Fruit fly (Drosophila melanogaster) whole organism, embryonic: Measurements from ENCODE around the gene CG42323.

Experiments used
- Atf-2 ChIP-seq: fragments of 200-800 bp; sonication (Bioruptor generic); optimal IDR thresholded peaks from 2 replicates; lab custom pipeline; 2016; ENCODE audit warnings: missing biosample characterization, missing genetic modification characterization
- Bdp1 ChIP-seq: fragments of 200-800 bp; sonication (Bioruptor generic); optimal IDR thresholded peaks from 3 replicates; lab custom pipeline; 2016; ENCODE audit warnings: missing biosample characterization, missing genetic modification characterization
- CG10431 ChIP-seq: fragments of 200-800 bp; sonication (Bioruptor generic); optimal IDR thresholded peaks from 3 replicates; lab custom pipeline; 2018; ENCODE audit warnings: missing biosample characterization, mild to moderate bottlenecking, missing genetic modification characterization
- CG12219 ChIP-seq: fragments of 200-800 bp; sonication (Bioruptor generic); optimal IDR thresholded peaks from 3 replicates; lab custom pipeline; 2018; ENCODE audit warnings: missing biosample characterization, mild to moderate bottlenecking, missing genetic modification characterization
- CG12942 ChIP-seq: fragments of 200-800 bp; sonication (Bioruptor generic); optimal IDR thresholded peaks from 3 replicates; lab custom pipeline; 2016; ENCODE audit warnings: missing biosample characterization, missing genetic modification characterization
- CG14667 ChIP-seq: fragments of 200-800 bp; sonication (Bioruptor generic); IDR thresholded peaks from 2 replicates; pipeline ENCODE4 v1.3.6; 2022; ENCODE audit warnings: missing biosample characterization, missing genetic modification characterization
- CG1603 ChIP-seq: fragments of 200-800 bp; sonication (Bioruptor generic); optimal IDR thresholded peaks from 2 replicates; lab custom pipeline; 2019; ENCODE audit warnings: missing biosample characterization, mild to moderate bottlenecking, missing genetic modification characterization, moderate library complexity
- CG16815 ChIP-seq: fragments of 200-800 bp; sonication (Bioruptor generic); optimal IDR thresholded peaks from 3 replicates; lab custom pipeline; 2017; ENCODE audit warnings: missing biosample characterization, mild to moderate bottlenecking, missing genetic modification characterization
- CG17361 ChIP-seq: fragments of 200-800 bp; sonication (Bioruptor generic); IDR thresholded peaks from 3 replicates; pipeline ENCODE4 v1.3.6; 2022; ENCODE audit warnings: missing biosample characterization, missing genetic modification characterization
- CG2120 ChIP-seq: fragments of 200-800 bp; sonication (Bioruptor generic); optimal IDR thresholded peaks from 3 replicates; lab custom pipeline; 2016; ENCODE audit warnings: missing biosample characterization, missing genetic modification characterization
- CG2199 ChIP-seq: fragments of 200-800 bp; sonication (Bioruptor generic); IDR thresholded peaks from 3 replicates; pipeline ENCODE4 v1.3.6; 2022; ENCODE audit warnings: missing biosample characterization, missing genetic modification characterization
- CG2712 ChIP-seq: fragments of 200-800 bp; optimal IDR thresholded peaks from 3 replicates; lab custom pipeline; 2019; ENCODE audit warnings: missing biosample characterization, mild to moderate bottlenecking, missing genetic modification characterization, moderate library complexity
- CG32767 ChIP-seq: fragments of 200-800 bp; sonication (Bioruptor generic); IDR thresholded peaks from 2 replicates; pipeline ENCODE4 v1.3.6; 2022; ENCODE audit warnings: missing biosample characterization, missing genetic modification characterization
- CG3281 ChIP-seq: fragments of 200-800 bp; sonication (Bioruptor generic); optimal IDR thresholded peaks from 3 replicates; lab custom pipeline; 2017; ENCODE audit warnings: missing biosample characterization, mild to moderate bottlenecking, missing genetic modification characterization
- CG33213 ChIP-seq: fragments of 200-800 bp; sonication (Bioruptor generic); optimal IDR thresholded peaks from 3 replicates; lab custom pipeline; 2016; ENCODE audit warnings: missing biosample characterization, missing genetic modification characterization
- CG34422 ChIP-seq: fragments of 200-800 bp; sonication (Bioruptor generic); IDR thresholded peaks from 3 replicates; pipeline ENCODE4 v1.3.6; 2022; ENCODE audit warnings: missing biosample characterization, missing genetic modification characterization
- CG5180 ChIP-seq: fragments of 200-800 bp; sonication (Bioruptor generic); optimal IDR thresholded peaks from 3 replicates; lab custom pipeline; 2017; ENCODE audit warnings: missing biosample characterization, missing genetic modification characterization, mild to moderate bottlenecking, moderate library complexity, missing genetic modification reagents
- CG6254 ChIP-seq: fragments of 200-800 bp; sonication (Bioruptor generic); optimal IDR thresholded peaks from 3 replicates; lab custom pipeline; 2017; ENCODE audit warnings: mild to moderate bottlenecking, missing biosample characterization, missing genetic modification reagents, missing genetic modification characterization
- CG8388 ChIP-seq: fragments of 200-800 bp; sonication (Bioruptor generic); optimal IDR thresholded peaks from 2 replicates; lab custom pipeline; 2019; ENCODE audit warnings: missing biosample characterization, mild to moderate bottlenecking, missing genetic modification characterization, moderate library complexity
- CkIIα-i1 ChIP-seq: fragments of 200-800 bp; sonication (Bioruptor generic); IDR thresholded peaks from 2 replicates; pipeline ENCODE4 v1.3.6; 2022; ENCODE audit warnings: missing biosample characterization, missing genetic modification characterization
- CoRest ChIP-seq: fragments of 200-800 bp; sonication (Bioruptor generic); optimal IDR thresholded peaks from 3 replicates; lab custom pipeline; 2018; ENCODE audit warnings: missing biosample characterization, mild to moderate bottlenecking, missing genetic modification characterization, moderate library complexity
- D19A ChIP-seq: fragments of 200-800 bp; optimal IDR thresholded peaks from 3 replicates; lab custom pipeline; 2019; ENCODE audit warnings: missing biosample characterization, mild to moderate bottlenecking, missing genetic modification characterization, moderate library complexity
- Dad ChIP-seq: fragments of 200-800 bp; sonication (Bioruptor generic); optimal IDR thresholded peaks from 3 replicates; lab custom pipeline; 2016; ENCODE audit warnings: missing biosample characterization, missing genetic modification characterization
- Dll ChIP-seq: fragments of 200-800 bp; sonication (Bioruptor generic); IDR thresholded peaks from 4 replicates; pipeline ENCODE4 v1.3.6; 2022; ENCODE audit warnings: missing biosample characterization, missing genetic modification characterization; ENCODE audit not compliant: partially characterized antibody
- E2f1 ChIP-seq: fragments of 200-800 bp; sonication (Bioruptor generic); IDR thresholded peaks from 2 replicates; pipeline ENCODE4 v1.3.6; 2022; ENCODE audit warnings: missing biosample characterization, missing genetic modification characterization
- Fer1 ChIP-seq: fragments of 200-800 bp; sonication (Bioruptor generic); optimal IDR thresholded peaks from 2 replicates; lab custom pipeline; 2017; ENCODE audit warnings: missing biosample characterization, mild to moderate bottlenecking, missing genetic modification characterization
- H2.0 ChIP-seq: fragments of 200-800 bp; sonication (Bioruptor generic); IDR thresholded peaks from 2 replicates; pipeline ENCODE4 v1.3.6; 2022; ENCODE audit warnings: missing biosample characterization, missing genetic modification characterization
- HHEX ChIP-seq: fragments of 200-800 bp; sonication (Bioruptor generic); optimal IDR thresholded peaks from 3 replicates; lab custom pipeline; 2017; ENCODE audit warnings: missing biosample characterization, mild to moderate bottlenecking, missing genetic modification characterization, missing genetic modification reagents
- Hmr ChIP-seq: fragments of 200-800 bp; sonication (Bioruptor generic); optimal IDR thresholded peaks from 3 replicates; lab custom pipeline; 2017; ENCODE audit warnings: mild to moderate bottlenecking, missing biosample characterization, missing genetic modification reagents, missing genetic modification characterization
- Hr3 ChIP-seq: fragments of 200-800 bp; sonication (Bioruptor generic); optimal IDR thresholded peaks from 3 replicates; lab custom pipeline; 2016; ENCODE audit warnings: missing biosample characterization, missing genetic modification characterization
- Trl ChIP-seq, 3 experiments: fragments of >200 bp in 2 of 3; fragments of 200-800 bp in 1 of 3; sonication (Bioruptor generic) in 1 of 3; optimal IDR thresholded peaks; 2 replicates in 1 of 3; 3 replicates in 2 of 3; lab custom pipeline; 2016 to 2017; ENCODE audit warnings: missing biosample characterization in 1 of 3, missing genetic modification characterization in 1 of 3
- ab ChIP-seq: fragments of 200-800 bp; sonication (Bioruptor generic); optimal IDR thresholded peaks from 2 replicates; lab custom pipeline; 2016; ENCODE audit warnings: missing biosample characterization, missing genetic modification characterization
- abd-A ChIP-seq: fragments of 200-800 bp; sonication (Bioruptor generic); optimal IDR thresholded peaks from 3 replicates; lab custom pipeline; 2019; ENCODE audit warnings: missing biosample characterization, mild to moderate bottlenecking, missing genetic modification characterization, moderate library complexity
- ap ChIP-seq: fragments of 200-800 bp; sonication (Bioruptor generic); IDR thresholded peaks from 2 replicates; pipeline ENCODE4 v1.3.6; 2022; ENCODE audit warnings: missing biosample characterization, missing genetic modification characterization
- ase ChIP-seq: fragments of 200-800 bp; sonication (Bioruptor generic); IDR thresholded peaks from 3 replicates; pipeline ENCODE4 v1.3.6; 2022; ENCODE audit warnings: missing biosample characterization, missing genetic modification characterization
- chn ChIP-seq: fragments of 200-800 bp; sonication (Bioruptor generic); optimal IDR thresholded peaks from 2 replicates; lab custom pipeline; 2016; ENCODE audit warnings: missing biosample characterization, missing genetic modification characterization
- da ChIP-seq: fragments of 200-800 bp; sonication (Bioruptor generic); optimal IDR thresholded peaks from 2 replicates; lab custom pipeline; 2016; ENCODE audit warnings: missing biosample characterization, missing genetic modification characterization
- dimm ChIP-seq: fragments of 200-800 bp; sonication (Bioruptor generic); IDR thresholded peaks from 2 replicates; pipeline ENCODE4 v1.3.6; 2022; ENCODE audit warnings: missing biosample characterization, missing genetic modification characterization
- exex ChIP-seq: fragments of 200-800 bp; sonication (Bioruptor generic); optimal IDR thresholded peaks from 4 replicates; lab custom pipeline; 2018; ENCODE audit warnings: missing biosample characterization, mild to moderate bottlenecking, missing genetic modification characterization, moderate library complexity
- fd3F ChIP-seq: fragments of 200-800 bp; sonication (Bioruptor generic); optimal IDR thresholded peaks from 2 replicates; lab custom pipeline; 2018; ENCODE audit warnings: missing biosample characterization, mild to moderate bottlenecking, missing genetic modification characterization, moderate library complexity
- ken ChIP-seq: fragments of 200-800 bp; sonication (Bioruptor generic); IDR thresholded peaks from 3 replicates; pipeline ENCODE4 v1.3.6; 2022; ENCODE audit warnings: missing biosample characterization, missing genetic modification characterization
- klu ChIP-seq: fragments of 200-800 bp; sonication (Bioruptor generic); IDR thresholded peaks from 2 replicates; pipeline ENCODE4 v1.3.6; 2022; ENCODE audit warnings: missing biosample characterization, missing genetic modification characterization
- lmd ChIP-seq: fragments of 200-800 bp; sonication (Bioruptor generic); IDR thresholded peaks from 2 replicates; pipeline ENCODE4 v1.3.6; 2022; ENCODE audit warnings: missing biosample characterization, missing genetic modification characterization
- otp ChIP-seq: fragments of 200-800 bp; sonication (Bioruptor generic); IDR thresholded peaks from 3 replicates; pipeline ENCODE4, ENCODE4 v1.3.6; 2022; ENCODE audit warnings: missing biosample characterization, missing genetic modification characterization
- p53 ChIP-seq: fragments of 200-800 bp; sonication (Bioruptor generic); optimal IDR thresholded peaks from 2 replicates; lab custom pipeline; 2016; ENCODE audit warnings: missing biosample characterization, missing genetic modification characterization
- salm ChIP-seq: fragments of 200-800 bp; sonication (Bioruptor generic); optimal IDR thresholded peaks from 2 replicates; lab custom pipeline; 2018; ENCODE audit warnings: missing biosample characterization, mild to moderate bottlenecking, missing genetic modification characterization
- sens ChIP-seq: fragments of 200-800 bp; sonication (Bioruptor generic); peaks from one replicate; lab custom pipeline; 2016; ENCODE audit warnings: missing biosample characterization, missing genetic modification characterization
- shn ChIP-seq: fragments of 200-800 bp; sonication (Bioruptor generic); optimal IDR thresholded peaks from 3 replicates; lab custom pipeline; 2016; ENCODE audit warnings: missing biosample characterization, missing genetic modification characterization
- sqz ChIP-seq: fragments of 200-800 bp; sonication (Bioruptor generic); optimal IDR thresholded peaks from 3 replicates; lab custom pipeline; 2018; ENCODE audit warnings: missing biosample characterization, mild to moderate bottlenecking, missing genetic modification characterization
- stwl ChIP-seq: fragments of 200-800 bp; sonication (Bioruptor generic); optimal IDR thresholded peaks from 3 replicates; lab custom pipeline; 2018; ENCODE audit warnings: missing biosample characterization, mild to moderate bottlenecking, missing genetic modification characterization, moderate library complexity
- tin ChIP-seq: fragments of 200-800 bp; sonication (Bioruptor generic); optimal IDR thresholded peaks from 3 replicates; lab custom pipeline; 2016; ENCODE audit warnings: missing biosample characterization, missing genetic modification characterization

Gene CG42323

dm6 chrX:18405567-18406059, 16.6 kb upstream of the CG42323 start (continued):
- 0 out of 2 replicates have a peak, but pooled peaks have one; percentile 14 for TF ChIP-seq ap (GFP tag; lab: Robert Waterston, UW)
- TF ChIP-seq CG16815 (GFP tag; lab: Kevin White, UChicago) = peak; percentile 49
- peak; percentile 68 for TF ChIP-seq CG3281 (GFP tag; lab: Kevin White, UChicago)
- no peak for TF ChIP-seq CkIIα-i1 (GFP tag; lab: Robert Waterston, UW)
- peak; percentile 2 for TF ChIP-seq shn (GFP tag; lab: Kevin White, UChicago)
- TF ChIP-seq Trl (optimal IDR thresholded peaks at IDR 0.05; lab: Kevin White, UChicago) = no peak
- TF ChIP-seq Trl (GFP tag; optimal IDR thresholded peaks at IDR 0.05; lab: Kevin White, UChicago) = peak; percentile 20
- no peak for TF ChIP-seq Dll (GFP tag; lab: Robert Waterston, UW)
- TF ChIP-seq Bdp1 (GFP tag; lab: Kevin White, UChicago) = no peak
- TF ChIP-seq CG8388 (GFP tag; lab: Kevin White, UChicago) = peak; percentile 77
- TF ChIP-seq salm (tag; lab: Kevin White, UChicago) = peak; percentile 55
- no peak; the same call in 2 of the 3 replicates for TF ChIP-seq ken (GFP tag; lab: Robert Waterston, UW)
- peak; percentile 85 for TF ChIP-seq CoRest (tag; lab: Kevin White, UChicago)
- TF ChIP-seq ase = 0 out of 3 replicates have a peak, but pooled peaks have one; percentile 48
- peak; percentile 35 for TF ChIP-seq fd3F
- peak; percentile 11 for TF ChIP-seq Dad
- peak; percentile 49 for TF ChIP-seq CG6254 (GFP tag; lab: Kevin White, UChicago)
- TF ChIP-seq CG12942 (GFP tag; lab: Kevin White, UChicago) = peak; percentile 64
- TF ChIP-seq HHEX (GFP tag; lab: Kevin White, UChicago) = peak; percentile 39
- TF ChIP-seq CG2120 (GFP tag; lab: Kevin White, UChicago) = peak; percentile 74
- peak; percentile 56 for TF ChIP-seq CG1603 (tag; lab: Kevin White, UChicago)
- TF ChIP-seq sens (GFP tag; lab: Kevin White, UChicago) = peak; percentile 94
- peak; percentile 49; the same call in 2 of the 3 replicates for TF ChIP-seq CG34422
- TF ChIP-seq Fer1 (GFP tag; lab: Kevin White, UChicago) = peak; percentile 37
- no peak for TF ChIP-seq exex (tag; lab: Kevin White, UChicago)
- TF ChIP-seq da (GFP tag; lab: Kevin White, UChicago) = no peak
- TF ChIP-seq CG32767 (GFP tag; lab: Robert Waterston, UW) = peak; percentile 42; the same call in 1 of the 2 replicates
- peak; percentile 25 for TF ChIP-seq CG5180 (GFP tag; lab: Kevin White, UChicago)
- peak; percentile 58 for TF ChIP-seq D19A (tag; lab: Kevin White, UChicago)
- no peak for TF ChIP-seq abd-A (tag; lab: Kevin White, UChicago)
- TF ChIP-seq CG17361 (GFP tag; lab: Robert Waterston, UW) = peak; percentile 84
- TF ChIP-seq lmd (GFP tag; lab: Robert Waterston, UW) = peak; percentile 63
- TF ChIP-seq CG2712 (tag; lab: Kevin White, UChicago) = peak; percentile 78
- peak; percentile 40 for TF ChIP-seq ab
- TF ChIP-seq chn (GFP tag; lab: Kevin White, UChicago) = peak; percentile 41
- no peak; the same call in 1 of the 2 replicates for TF ChIP-seq klu (GFP tag; lab: Robert Waterston, UW)
- TF ChIP-seq sqz = peak; percentile 5
- TF ChIP-seq CG14667 (GFP tag; lab: Robert Waterston, UW) = no peak
- TF ChIP-seq H2.0 (GFP tag; lab: Robert Waterston, UW) = peak; percentile 32
- no peak for TF ChIP-seq CG33213 (GFP tag; lab: Kevin White, UChicago)
- peak; percentile 63 for TF ChIP-seq Hmr
- TF ChIP-seq tin = peak; percentile 57
- no peak for TF ChIP-seq stwl (tag; lab: Kevin White, UChicago)
- TF ChIP-seq dimm (GFP tag; lab: Robert Waterston, UW) = no peak
- TF ChIP-seq CG2199 (GFP tag; lab: Robert Waterston, UW) = no peak
- peak; percentile 22 for TF ChIP-seq Atf-2 (GFP tag; lab: Kevin White, UChicago)
- TF ChIP-seq CG10431 (GFP tag; lab: Kevin White, UChicago) = peak; percentile 61
- TF ChIP-seq CG12219 (GFP tag; lab: Kevin White, UChicago) = peak; percentile 40
- peak; percentile 64 for TF ChIP-seq Hr3 (GFP tag; lab: Kevin White, UChicago)
- no peak for TF ChIP-seq p53 (GFP tag; lab: Kevin White, UChicago)
- TF ChIP-seq otp (GFP tag; lab: Robert Waterston, UW) = no peak
- TF ChIP-seq E2f1 = peak; percentile 23; the same call in 1 of the 2 replicates
